Fruit fly (Drosophila melanogaster): ENCODE results near the gene Wnt5.

Gene Wnt5

dm6 chrX:18517415-18517814, 12.2 kb upstream of the Wnt5 start (continued):
- TF ChIP-seq CG1233 (GFP tag; optimal IDR thresholded peaks at IDR 0.05), result no peak
- TF ChIP-seq CG7839 (tag; optimal IDR thresholded peaks at IDR 0.05), result peak; percentile 45
- TF ChIP-seq ATbp (GFP tag; optimal IDR thresholded peaks at IDR 0.05), result peak; percentile 15
- TF ChIP-seq CG3407 (GFP tag; optimal IDR thresholded peaks at IDR 0.05), result peak; percentile 12
- TF ChIP-seq Dad (GFP tag; optimal IDR thresholded peaks at IDR 0.05), result no peak
- peak; percentile 19; the same call in 1 of the 3 replicates for TF ChIP-seq HLH4C (GFP tag; IDR thresholded peaks at IDR 0.05; ENCODE audit: partially characterized antibody)
- TF ChIP-seq en (GFP tag; optimal IDR thresholded peaks at IDR 0.05), result no peak
- 0 out of 2 replicates have a peak, but pooled peaks have one; percentile 32 for TF ChIP-seq sisA (GFP tag; IDR thresholded peaks at IDR 0.05)
- TF ChIP-seq CG4707 (GFP tag; optimal IDR thresholded peaks at IDR 0.05), result peak; percentile 5
- TF ChIP-seq CG11560 (tag; IDR thresholded peaks at IDR 0.05), result no peak
- TF ChIP-seq CG17385 (GFP tag; optimal IDR thresholded peaks at IDR 0.05), result peak; percentile 29
- no peak for TF ChIP-seq lab (GFP tag; optimal IDR thresholded peaks at IDR 0.05)
- peak; percentile 45 for TF ChIP-seq CG5180 (GFP tag; optimal IDR thresholded peaks at IDR 0.05)
- TF ChIP-seq CG18764 (GFP tag; optimal IDR thresholded peaks at IDR 0.05), result no peak
- TF ChIP-seq ttk (GFP tag; IDR thresholded peaks at IDR 0.05), result peak; percentile 15; the same call in 1 of the 2 replicates
- TF ChIP-seq ewg (GFP tag; optimal IDR thresholded peaks at IDR 0.05), result peak; percentile 32
- peak; percentile 51; the same call in 2 of the 3 replicates for TF ChIP-seq Optix (GFP tag; IDR thresholded peaks at IDR 0.05)
- peak; percentile 4 for TF ChIP-seq CG8944 (GFP tag; optimal IDR thresholded peaks at IDR 0.05)
- TF ChIP-seq tio (GFP tag; optimal IDR thresholded peaks at IDR 0.05), result peak; percentile 8
- TF ChIP-seq Nf-YB (GFP tag; optimal IDR thresholded peaks at IDR 0.05), result peak; percentile 5
- TF ChIP-seq CG11456 (GFP tag; IDR thresholded peaks at IDR 0.05), result peak; percentile 62; the same call in 1 of the 3 replicates
- TF ChIP-seq CG32532 (GFP tag; IDR thresholded peaks at IDR 0.05), result peak; percentile 18; the same call in 1 of the 2 replicates
- TF ChIP-seq E2f2 (GFP tag; IDR thresholded peaks at IDR 0.05), result peak; percentile 39; the same call in 1 of the 2 replicates
- peak; percentile 66 for TF ChIP-seq sens (GFP tag)
- peak; percentile 1 for TF ChIP-seq Fer3 (tag; optimal IDR thresholded peaks at IDR 0.05)
- no peak for TF ChIP-seq tap (tag; optimal IDR thresholded peaks at IDR 0.05)
- no peak for TF ChIP-seq CG15514 (GFP tag; optimal IDR thresholded peaks at IDR 0.05)
- TF ChIP-seq CG10431 (GFP tag; optimal IDR thresholded peaks at IDR 0.05), result peak; percentile 55
- peak; percentile 30; the same call in 1 of the 2 replicates for TF ChIP-seq ara (GFP tag; IDR thresholded peaks at IDR 0.05)
- peak; percentile 10 for TF ChIP-seq pum (GFP tag; optimal IDR thresholded peaks at IDR 0.05)
- TF ChIP-seq CG6791 (GFP tag; IDR thresholded peaks at IDR 0.05; ENCODE audit: partially characterized antibody), result no peak
- peak; percentile 24 for TF ChIP-seq CG5245 (GFP tag; optimal IDR thresholded peaks at IDR 0.05)
- peak; percentile 46 for TF ChIP-seq CG17568 (GFP tag; optimal IDR thresholded peaks at IDR 0.05)
- peak; percentile 51 for TF ChIP-seq CG2712 (tag; optimal IDR thresholded peaks at IDR 0.05)
- TF ChIP-seq dm (GFP tag; optimal IDR thresholded peaks at IDR 0.05), result peak; percentile 19
- no peak for TF ChIP-seq CG18011 (GFP tag; optimal IDR thresholded peaks at IDR 0.05)
- peak; percentile 87 for TF ChIP-seq Med (GFP tag)
- TF ChIP-seq cad (GFP tag; optimal IDR thresholded peaks at IDR 0.05), result no peak
- TF ChIP-seq odd (GFP tag; optimal IDR thresholded peaks at IDR 0.05), result no peak
- no peak for TF ChIP-seq Hey (tag; optimal IDR thresholded peaks at IDR 0.05)
- TF ChIP-seq nmo (GFP tag; optimal IDR thresholded peaks at IDR 0.05), result peak; percentile 47
- TF ChIP-seq dysf (GFP tag; IDR thresholded peaks at IDR 0.05), result peak; percentile 48; the same call in 1 of the 3 replicates
- no peak for TF ChIP-seq crc (GFP tag; optimal IDR thresholded peaks at IDR 0.05)
- peak; percentile 38; the same call in 1 of the 2 replicates for TF ChIP-seq Nf-YA (GFP tag; IDR thresholded peaks at IDR 0.05)
- 0 out of 3 replicates have a peak, but pooled peaks have one; percentile 56 for TF ChIP-seq CG34422 (GFP tag; IDR thresholded peaks at IDR 0.05)
- TF ChIP-seq CG30403 (GFP tag; optimal IDR thresholded peaks at IDR 0.05), result peak; percentile 26
- TF ChIP-seq lov (optimal IDR thresholded peaks at IDR 0.05), result no peak
- 0 out of 3 replicates have a peak, but pooled peaks have one; percentile 65 for TF ChIP-seq lov (GFP tag; IDR thresholded peaks at IDR 0.05)
- TF ChIP-seq ftz-f1 (GFP tag; optimal IDR thresholded peaks at IDR 0.05), result no peak
- TF ChIP-seq CG33213 (GFP tag; optimal IDR thresholded peaks at IDR 0.05), result no peak
- TF ChIP-seq CG12744 (GFP tag; optimal IDR thresholded peaks at IDR 0.05), result no peak

Data from whole organism, embryonic.